Worm (Caenorhabditis elegans) whole organism, late embryonic: ENCODE results near the gene B0222.15.
A peak's percentile ranks its signal among the peaks of the same experiment; 100 is the strongest.

Experiments used
- C08G9.2 ChIP-seq: sonication (generic microtip); optimal IDR thresholded peaks from 2 replicates; lab custom pipeline; 2016; ENCODE audit warnings: mild to moderate bottlenecking, missing genetic modification characterization, moderate library complexity, missing compliant biosample characterization
- C38D4.7 ChIP-seq: fragments of 200-800 bp; sonication (Bioruptor generic); optimal IDR thresholded peaks from 2 replicates; lab custom pipeline; 2018; ENCODE audit warnings: mild to moderate bottlenecking, missing genetic modification characterization, moderate library complexity, missing compliant biosample characterization
- F13H6.1 ChIP-seq: sonication (generic microtip); optimal IDR thresholded peaks from 2 replicates; lab custom pipeline; 2016; ENCODE audit warnings: missing genetic modification characterization, missing compliant biosample characterization
- K02D7.2 ChIP-seq: sonication (generic microtip); optimal IDR thresholded peaks from 2 replicates; lab custom pipeline; 2017; ENCODE audit warnings: mild to moderate bottlenecking, missing genetic modification characterization, missing compliant biosample characterization
- T23F11.4 ChIP-seq: fragments of 200-800 bp; sonication (Bioruptor generic); optimal IDR thresholded peaks from 2 replicates; lab custom pipeline; 2018; ENCODE audit warnings: mild to moderate bottlenecking, missing genetic modification characterization, missing compliant biosample characterization
- Y22D7AL.16 ChIP-seq: sonication (generic microtip); optimal IDR thresholded peaks from 2 replicates; lab custom pipeline; 2016; ENCODE audit warnings: missing genetic modification characterization, missing compliant biosample characterization
- ahr-1 ChIP-seq: sonication (generic microtip); optimal IDR thresholded peaks from 2 replicates; lab custom pipeline; 2016; ENCODE audit warnings: missing genetic modification characterization, missing compliant biosample characterization
- ceh-19 ChIP-seq: fragments of 200-800 bp; sonication (Bioruptor generic); optimal IDR thresholded peaks from 2 replicates; lab custom pipeline; 2018; ENCODE audit warnings: mild to moderate bottlenecking, missing genetic modification characterization, missing compliant biosample characterization
- ceh-2 ChIP-seq: sonication (generic microtip); optimal IDR thresholded peaks from 2 replicates; lab custom pipeline; 2016; ENCODE audit warnings: missing genotype, missing genetic modification characterization, missing compliant biosample characterization
- ceh-24 ChIP-seq: sonication (generic microtip); optimal IDR thresholded peaks from 2 replicates; lab custom pipeline; 2016; ENCODE audit warnings: mild to moderate bottlenecking, missing genetic modification characterization, missing compliant biosample characterization
- ceh-30 ChIP-seq: fragments of 150-350 bp; optimal IDR thresholded peaks from 2 replicates; lab custom pipeline; 2014; ENCODE audit warnings: missing biosample characterization, missing genetic modification characterization
- ceh-48 ChIP-seq: sonication (generic microtip); optimal IDR thresholded peaks from 2 replicates; lab custom pipeline; 2016; ENCODE audit warnings: missing genetic modification characterization, inconsistent platforms, missing compliant biosample characterization
- ceh-6 ChIP-seq: fragments of 200-800 bp; sonication (Bioruptor generic); optimal IDR thresholded peaks from 2 replicates; lab custom pipeline; 2018; ENCODE audit warnings: mild to moderate bottlenecking, missing genetic modification characterization, missing compliant biosample characterization
- ceh-9 ChIP-seq: sonication (generic microtip); optimal IDR thresholded peaks from 2 replicates; lab custom pipeline; 2016; ENCODE audit warnings: mild to moderate bottlenecking, missing genetic modification characterization, inconsistent platforms, missing compliant biosample characterization
- che-1 ChIP-seq: sonication (generic microtip); optimal IDR thresholded peaks from 2 replicates; lab custom pipeline; 2016; ENCODE audit warnings: mild to moderate bottlenecking, missing genetic modification characterization, missing compliant biosample characterization
- dmd-4 ChIP-seq: sonication (generic microtip); optimal IDR thresholded peaks from 2 replicates; lab custom pipeline; 2016; ENCODE audit warnings: borderline replicate concordance, missing genetic modification characterization, missing compliant biosample characterization
- dve-1 ChIP-seq: sonication (generic microtip); optimal IDR thresholded peaks from 2 replicates; lab custom pipeline; 2017; ENCODE audit warnings: antibody characterized with exemption, mild to moderate bottlenecking, missing genetic modification characterization, missing compliant biosample characterization
- elt-4 ChIP-seq: sonication (generic microtip); optimal IDR thresholded peaks from 2 replicates; lab custom pipeline; 2016; ENCODE audit warnings: missing genetic modification characterization, missing compliant biosample characterization
- ets-4 ChIP-seq: sonication (generic microtip); optimal IDR thresholded peaks from 2 replicates; lab custom pipeline; 2016; ENCODE audit warnings: missing genetic modification characterization, missing compliant biosample characterization
- fax-1 ChIP-seq: sonication (generic microtip); optimal IDR thresholded peaks from 2 replicates; lab custom pipeline; 2016; ENCODE audit warnings: missing genotype, missing genetic modification characterization, missing compliant biosample characterization
- fkh-6 ChIP-seq: sonication (generic microtip); optimal IDR thresholded peaks from 2 replicates; lab custom pipeline; 2016; ENCODE audit warnings: missing genetic modification characterization, missing compliant biosample characterization
- gmeb-2 ChIP-seq: sonication (generic microtip); optimal IDR thresholded peaks from 2 replicates; lab custom pipeline; 2016; ENCODE audit warnings: missing genetic modification characterization, inconsistent platforms, missing compliant biosample characterization
- hlh-15 ChIP-seq: sonication (generic microtip); optimal IDR thresholded peaks from 2 replicates; lab custom pipeline; 2016; ENCODE audit warnings: missing genetic modification characterization, missing compliant biosample characterization
- hlh-30 ChIP-seq: sonication (generic microtip); optimal IDR thresholded peaks from 2 replicates; lab custom pipeline; 2017; ENCODE audit warnings: antibody characterized with exemption, missing genetic modification characterization, missing compliant biosample characterization; ENCODE audit not compliant: insufficient read depth
- lim-6 ChIP-seq: sonication (generic microtip); optimal IDR thresholded peaks from 2 replicates; lab custom pipeline; 2016; ENCODE audit warnings: missing genetic modification characterization, missing compliant biosample characterization
- madf-2 ChIP-seq: sonication (generic microtip); optimal IDR thresholded peaks from 2 replicates; lab custom pipeline; 2017; ENCODE audit warnings: missing genetic modification characterization, missing compliant biosample characterization
- mec-3 ChIP-seq: sonication (generic microtip); optimal IDR thresholded peaks from 2 replicates; lab custom pipeline; 2016; ENCODE audit warnings: borderline replicate concordance, missing genetic modification characterization, missing compliant biosample characterization
- nfya-1 ChIP-seq: sonication (generic microtip); optimal IDR thresholded peaks from 2 replicates; lab custom pipeline; 2017; ENCODE audit warnings: missing genetic modification characterization, mild to moderate bottlenecking, missing compliant biosample characterization, antibody characterized with exemption, moderate library complexity
- nhr-11 ChIP-seq: fragments of 150-350 bp; optimal IDR thresholded peaks from 2 replicates; lab custom pipeline; 2014; ENCODE audit warnings: missing biosample characterization, missing genetic modification characterization
- nhr-232 ChIP-seq: sonication (generic microtip); optimal IDR thresholded peaks from 2 replicates; lab custom pipeline; 2016; ENCODE audit warnings: missing genetic modification characterization, missing compliant biosample characterization
- pax-1 ChIP-seq: fragments of 150-350 bp; optimal IDR thresholded peaks from 2 replicates; lab custom pipeline; 2014; ENCODE audit warnings: missing biosample characterization, missing genetic modification characterization
- pha-2 ChIP-seq: sonication (generic microtip); optimal IDR thresholded peaks from 2 replicates; lab custom pipeline; 2017; ENCODE audit warnings: mild to moderate bottlenecking, missing genetic modification characterization, missing compliant biosample characterization
- pha-4 ChIP-seq: fragments of 150-350 bp; optimal IDR thresholded peaks from 2 replicates; lab custom pipeline; 2018; ENCODE audit warnings: missing biosample characterization, missing genetic modification reagents, missing genetic modification characterization
- rnt-1 ChIP-seq: sonication (generic microtip); optimal IDR thresholded peaks from 2 replicates; lab custom pipeline; 2016; ENCODE audit warnings: missing genetic modification characterization, missing compliant biosample characterization
- sox-2 ChIP-seq: fragments of 200-800 bp; sonication (Bioruptor generic); IDR thresholded peaks from 2 replicates; pipeline ENCODE4 v1.3.6; 2022; ENCODE audit warnings: missing genetic modification reagents, missing genetic modification characterization, missing compliant biosample characterization
- tbx-7 ChIP-seq: sonication (generic microtip); optimal IDR thresholded peaks from 2 replicates; lab custom pipeline; 2016; ENCODE audit warnings: missing genotype, missing genetic modification characterization, missing compliant biosample characterization
- ttx-3 ChIP-seq: sonication (generic microtip); optimal IDR thresholded peaks from 2 replicates; lab custom pipeline; 2016; ENCODE audit warnings: missing genetic modification reagents, missing genetic modification characterization, missing compliant biosample characterization
- unc-42 ChIP-seq: sonication (generic microtip); optimal IDR thresholded peaks from 2 replicates; lab custom pipeline; 2016; ENCODE audit warnings: missing genotype, missing genetic modification characterization, missing compliant biosample characterization
- unc-86 ChIP-seq: sonication (generic microtip); optimal IDR thresholded peaks from 2 replicates; lab custom pipeline; 2016; ENCODE audit warnings: missing genetic modification characterization, missing compliant biosample characterization
- zip-5 ChIP-seq: sonication (generic microtip); optimal IDR thresholded peaks from 2 replicates; lab custom pipeline; 2016; ENCODE audit warnings: missing genetic modification characterization, missing compliant biosample characterization

The B0222.15 gene

ce11 chrV:9175218-9175837 lies 18.7 kb upstream of the B0222.15 start, which contains the start of gene spas-1 (continued):
- TF ChIP-seq nhr-232 (tag; lab: Kevin White, UChicago), result peak; percentile 26
- TF ChIP-seq C38D4.7 (GFP tag; lab: Kevin White, UChicago), result peak; percentile 18
- no peak for TF ChIP-seq ets-4 (tag; lab: Kevin White, UChicago)
- TF ChIP-seq ceh-30 (tag; lab: Kevin White, UChicago), result peak; percentile 39
- TF ChIP-seq T23F11.4 (GFP tag; lab: Kevin White, UChicago), result no peak
- TF ChIP-seq Y22D7AL.16, result no peak
- TF ChIP-seq pha-2 (tag; lab: Kevin White, UChicago), result no peak
- no peak for TF ChIP-seq mec-3 (tag; lab: Kevin White, UChicago)
- no peak for TF ChIP-seq pax-1
- peak; percentile 7 for TF ChIP-seq zip-5 (tag; lab: Kevin White, UChicago)
- TF ChIP-seq ceh-24 (tag; lab: Kevin White, UChicago), result no peak
- peak; percentile 41 for TF ChIP-seq rnt-1
- TF ChIP-seq gmeb-2 (tag; lab: Kevin White, UChicago), result peak; percentile 35
- TF ChIP-seq pha-4, result no peak
- TF ChIP-seq ttx-3 (tag; lab: Kevin White, UChicago), result no peak
- TF ChIP-seq nhr-11 (tag; lab: Kevin White, UChicago), result no peak
- peak; percentile 22 for TF ChIP-seq F13H6.1 (tag; lab: Kevin White, UChicago)
- TF ChIP-seq, all 69 proteins: peak for 30

DNA sequence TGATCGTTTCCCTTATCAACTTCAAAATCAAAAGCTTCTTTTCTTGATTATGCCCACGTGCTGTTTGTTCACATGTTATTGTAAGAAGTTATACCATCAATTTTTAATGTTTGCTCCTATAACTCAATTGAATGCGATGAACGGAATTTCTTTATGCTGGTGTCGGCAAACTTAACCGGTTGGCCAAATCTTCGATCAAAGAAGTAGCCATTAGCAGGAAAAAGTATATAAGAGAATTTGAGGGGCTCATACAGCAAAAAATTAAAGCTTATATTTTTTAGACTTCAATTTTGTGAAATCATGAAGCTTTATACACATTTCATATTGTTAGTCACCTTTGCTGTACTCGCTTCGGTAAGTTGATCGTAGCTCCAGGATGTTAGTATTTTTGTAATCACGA lies 17.2 kb upstream of the B0222.15 start, which contains the start of gene pqn-16:
Gene pqn-16, plus strand, starts transcription at position 301 of the 400 bp plus-strand sequence.
- TF ChIP-seq lim-6 (tag; lab: Kevin White, UChicago) (no peak), ceh-6 (no peak), pax-1 (no peak), mec-3 (tag; lab: Kevin White, UChicago) (no peak), ceh-30 (tag; lab: Kevin White, UChicago) (no peak), che-1 (tag; lab: Kevin White, UChicago) (no peak), fax-1 (no peak), dmd-4 (tag; lab: Kevin White, UChicago) (no peak), C38D4.7 (GFP tag; lab: Kevin White, UChicago) (no peak), ceh-2 (tag; lab: Kevin White, UChicago) (no peak), hlh-30 (tag; lab: Kevin White, UChicago) (no peak)

DNA sequence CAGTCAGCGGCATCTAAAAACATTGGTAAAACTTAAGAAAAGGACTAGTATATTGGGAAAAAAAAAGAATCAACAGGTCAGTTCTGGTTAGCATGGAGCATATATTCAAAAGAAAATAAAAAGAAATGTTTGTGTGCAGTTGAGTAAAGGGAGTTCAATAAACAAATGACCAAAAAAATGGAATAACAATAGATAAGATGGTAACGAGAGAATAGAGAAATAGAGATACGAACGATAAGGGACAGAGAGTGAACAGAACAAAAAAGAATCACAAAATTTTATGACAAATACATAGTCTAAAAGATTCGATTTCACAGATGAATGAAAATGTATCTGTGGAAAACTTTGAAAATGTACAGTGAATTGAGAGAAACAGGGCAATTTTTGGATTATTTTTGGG lies 16.4 kb upstream of the B0222.15 start, which contains the start of gene gad-3:
Gene gad-3, minus strand, starts transcription at position 17 of the 400 bp plus-strand sequence.
- TF ChIP-seq elt-4 (tag; lab: Kevin White, UChicago) (no peak), tbx-7 (tag; lab: Kevin White, UChicago) (no peak), ceh-2 (tag; lab: Kevin White, UChicago) (no peak), K02D7.2 (no peak), C38D4.7 (GFP tag; lab: Kevin White, UChicago) (no peak), ahr-1 (tag; lab: Kevin White, UChicago) (no peak), sox-2 (GFP tag; lab: Robert Waterston, UW) (no peak), hlh-15 (tag; lab: Kevin White, UChicago) (no peak), unc-42 (no peak), madf-2 (tag; lab: Kevin White, UChicago) (no peak), rnt-1 (no peak), ceh-19 (GFP tag; lab: Kevin White, UChicago) (no peak)

ce11 chrV:9168089-9168488 lies 11.5 kb upstream of the B0222.15 start, which contains the start of gene B0222.11:
Gene B0222.11 (minus strand): TSS chrV:9168189.
- TF ChIP-seq unc-86 (no peak), pha-4 (no peak), dve-1 (tag; lab: Kevin White, UChicago) (no peak), nfya-1 (tag; lab: Kevin White, UChicago) (no peak), ceh-9 (tag; lab: Kevin White, UChicago) (no peak), ceh-48 (tag; lab: Kevin White, UChicago) (no peak), mec-3 (tag; lab: Kevin White, UChicago) (no peak), nhr-232 (tag; lab: Kevin White, UChicago) (no peak), madf-2 (tag; lab: Kevin White, UChicago) (no peak), T23F11.4 (GFP tag; lab: Kevin White, UChicago) (no peak), Y22D7AL.16 (no peak), ceh-19 (GFP tag; lab: Kevin White, UChicago) (no peak), C08G9.2 (tag; lab: Kevin White, UChicago) (no peak), fkh-6 (tag; lab: Kevin White, UChicago) (no peak)
